Fruit fly (Drosophila melanogaster) whole organism, adult: ENCODE data around the gene RanGAP.
A peak's percentile ranks its signal among the peaks of the same experiment; 100 is the strongest.

Experiments
- CG11617 ChIP-seq: fragments of 200-800 bp; sonication (Bioruptor generic); optimal IDR thresholded peaks from 2 replicates; lab custom pipeline; 2017; ENCODE audit warnings: mild to moderate bottlenecking, missing biosample characterization, missing genetic modification reagents, missing genetic modification characterization
- CG12768 ChIP-seq: fragments of 200-800 bp; sonication (Bioruptor generic); optimal IDR thresholded peaks from 2 replicates; lab custom pipeline; 2017; ENCODE audit warnings: missing biosample characterization, missing genetic modification characterization, mild to moderate bottlenecking, moderate library complexity, missing genetic modification reagents
- CG14711 ChIP-seq: fragments of 200-800 bp; sonication (Bioruptor generic); optimal IDR thresholded peaks from 2 replicates; lab custom pipeline; 2018; ENCODE audit warnings: missing biosample characterization, mild to moderate bottlenecking, missing genetic modification characterization, moderate library complexity
- CG1620 ChIP-seq: fragments of 200-800 bp; sonication (Bioruptor generic); optimal IDR thresholded peaks from 2 replicates; lab custom pipeline; 2016; ENCODE audit warnings: missing biosample characterization, missing genetic modification characterization
- CG33017 ChIP-seq: fragments of 200-800 bp; sonication (Bioruptor generic); optimal IDR thresholded peaks from 2 replicates; lab custom pipeline; 2018; ENCODE audit warnings: missing biosample characterization, mild to moderate bottlenecking, missing genetic modification characterization, moderate library complexity
- CG5204 ChIP-seq: fragments of 200-800 bp; sonication (Bioruptor generic); optimal IDR thresholded peaks from 2 replicates; lab custom pipeline; 2016; ENCODE audit warnings: missing biosample characterization, missing genetic modification characterization
- CG7045 ChIP-seq: fragments of 200-800 bp; sonication (Bioruptor generic); optimal IDR thresholded peaks from 2 replicates; lab custom pipeline; 2017; ENCODE audit warnings: missing biosample characterization, mild to moderate bottlenecking, missing genetic modification characterization
- CG7101 ChIP-seq: fragments of 200-800 bp; sonication (Bioruptor generic); optimal IDR thresholded peaks from 2 replicates; lab custom pipeline; 2018; ENCODE audit warnings: missing biosample characterization, mild to moderate bottlenecking, missing genetic modification characterization, moderate library complexity
- Clk ChIP-seq: fragments of 200-800 bp; sonication (Bioruptor generic); optimal IDR thresholded peaks from 2 replicates; lab custom pipeline; 2017; ENCODE audit warnings: missing biosample characterization, missing genetic modification characterization
- Crg-1 ChIP-seq: fragments of 200-800 bp; sonication (Bioruptor generic); optimal IDR thresholded peaks from 2 replicates; lab custom pipeline; 2016; ENCODE audit warnings: missing biosample characterization, missing genetic modification characterization
- Hr96 ChIP-seq: fragments of 200-800 bp; sonication (Bioruptor generic); optimal IDR thresholded peaks from 2 replicates; lab custom pipeline; 2016; ENCODE audit warnings: missing biosample characterization, missing genetic modification characterization
- Mnt ChIP-seq: fragments of 200-800 bp; sonication (Bioruptor generic); optimal IDR thresholded peaks from 2 replicates; lab custom pipeline; 2016; ENCODE audit warnings: missing biosample characterization, mild to moderate bottlenecking, missing genetic modification characterization
- bab1 ChIP-seq: fragments of 200-800 bp; sonication (Bioruptor generic); optimal IDR thresholded peaks from 3 replicates; lab custom pipeline; 2019; ENCODE audit warnings: missing biosample characterization, mild to moderate bottlenecking, missing genetic modification characterization, moderate library complexity
- cic ChIP-seq: fragments of 200-800 bp; sonication (Bioruptor generic); optimal IDR thresholded peaks from 2 replicates; lab custom pipeline; 2017; ENCODE audit warnings: missing biosample characterization, mild to moderate bottlenecking, missing genetic modification characterization, moderate library complexity
- cnc ChIP-seq, 2 experiments: fragments of >200 bp; optimal IDR thresholded peaks; 2 replicates each; lab custom pipeline; 2017
- kay ChIP-seq: fragments of 200-800 bp; sonication (Bioruptor generic); peaks from one replicate; lab custom pipeline; 2016; ENCODE audit warnings: missing biosample characterization, missing genetic modification characterization, borderline replicate concordance
- ovo ChIP-seq: fragments of 200-800 bp; sonication (Bioruptor generic); optimal IDR thresholded peaks from 2 replicates; lab custom pipeline; 2016; ENCODE audit warnings: missing biosample characterization, missing genetic modification characterization
- pad ChIP-seq: fragments of 200-800 bp; sonication (Bioruptor generic); optimal IDR thresholded peaks from 3 replicates; lab custom pipeline; 2017; ENCODE audit warnings: missing biosample characterization, missing genetic modification characterization, mild to moderate bottlenecking, moderate library complexity, missing genetic modification reagents
- tj ChIP-seq: fragments of 200-800 bp; sonication (Bioruptor generic); optimal IDR thresholded peaks from 3 replicates; lab custom pipeline; 2017; ENCODE audit warnings: missing biosample characterization, mild to moderate bottlenecking, missing genetic modification characterization, moderate library complexity
- toe ChIP-seq: fragments of 200-800 bp; sonication (Bioruptor generic); optimal IDR thresholded peaks from 2 replicates; lab custom pipeline; 2016; ENCODE audit warnings: missing biosample characterization, missing genetic modification characterization

Gene RanGAP

dm6 chr2L:19441791-19442190, at the start of gene RanGAP:
TSS of gene RanGAP (plus strand) at chr2L:19441959.
- peak; percentile 10 for TF ChIP-seq CG7045
- no peak for TF ChIP-seq Hr96 (GFP tag; lab: Kevin White, UChicago)
- no peak for TF ChIP-seq Crg-1 (GFP tag; lab: Kevin White, UChicago)
- TF ChIP-seq Clk (GFP tag; lab: Kevin White, UChicago): no peak
- peak; percentile 49 for TF ChIP-seq kay (GFP tag; lab: Kevin White, UChicago)
- TF ChIP-seq CG12768 (GFP tag; lab: Kevin White, UChicago): no peak
- no peak for TF ChIP-seq cnc (optimal IDR thresholded peaks at IDR 0.05; lab: Kevin White, UChicago)
- no peak for TF ChIP-seq CG1620
- TF ChIP-seq CG14711: no peak
- TF ChIP-seq CG33017 (tag; lab: Kevin White, UChicago): no peak

dm6 chr2L:19393703-19394210, 48.0 kb upstream of the RanGAP start, which contains the start of gene CG31798:
TSS of gene CG31798 (plus strand) at chr2L:19394160.
- TF ChIP-seq cic (GFP tag; lab: Kevin White, UChicago): no peak
- no peak for TF ChIP-seq CG11617
- TF ChIP-seq toe (GFP tag; lab: Kevin White, UChicago): no peak

- TF ChIP-seq toe (GFP tag; lab: Kevin White, UChicago): peak; percentile 53
- no peak for TF ChIP-seq tj
- TF ChIP-seq CG14711: no peak
- no peak for TF ChIP-seq kay (GFP tag; lab: Kevin White, UChicago)
- TF ChIP-seq CG7101 (tag; lab: Kevin White, UChicago): peak; percentile 48
- peak; percentile 43 for TF ChIP-seq Hr96 (GFP tag; lab: Kevin White, UChicago)
- peak; percentile 40 for TF ChIP-seq CG5204
- peak; percentile 23 for TF ChIP-seq CG7045
- TF ChIP-seq CG12768 (GFP tag; lab: Kevin White, UChicago): peak; percentile 68
- TF ChIP-seq Clk (GFP tag; lab: Kevin White, UChicago): peak; percentile 21
- peak; percentile 42 for TF ChIP-seq CG11617
- peak; percentile 2 for TF ChIP-seq cic (GFP tag; lab: Kevin White, UChicago)
- peak; percentile 29 for TF ChIP-seq CG33017 (tag; lab: Kevin White, UChicago)
- no peak for TF ChIP-seq ovo (GFP tag; lab: Kevin White, UChicago)
- TF ChIP-seq Mnt (GFP tag; lab: Kevin White, UChicago): no peak
Observed at dm6 chr2L:19397617-19398316, 44.0 kb upstream of the RanGAP start.

dm6 chr2L:19398317-19399234, 43.2 kb upstream of the RanGAP start, which contains the start of gene CG17544:
TSS of gene CG17544 (minus strand) at chr2L:19398493.
- TF ChIP-seq CG11617: peak; percentile 86
- peak; percentile 65 for TF ChIP-seq CG14711
- TF ChIP-seq Hr96 (GFP tag; lab: Kevin White, UChicago): peak; percentile 26
- peak; percentile 49 for TF ChIP-seq toe (GFP tag; lab: Kevin White, UChicago)
- no peak for TF ChIP-seq bab1
- peak; percentile 62 for TF ChIP-seq tj
- TF ChIP-seq cnc (optimal IDR thresholded peaks at IDR 0.05; lab: Kevin White, UChicago): no peak
- TF ChIP-seq CG12768 (GFP tag; lab: Kevin White, UChicago): peak; percentile 88
- peak; percentile 41 for TF ChIP-seq CG5204
- TF ChIP-seq CG1620: no peak
- TF ChIP-seq pad (GFP tag; lab: Kevin White, UChicago): peak; percentile 95
- TF ChIP-seq Mnt (GFP tag; lab: Kevin White, UChicago): no peak
- TF ChIP-seq Crg-1 (GFP tag; lab: Kevin White, UChicago): peak; percentile 41
- peak; percentile 71 for TF ChIP-seq CG7045
- TF ChIP-seq ovo (GFP tag; lab: Kevin White, UChicago): peak; percentile 20
- TF ChIP-seq CG33017 (tag; lab: Kevin White, UChicago): peak; percentile 57
- peak; percentile 64 for TF ChIP-seq cic (GFP tag; lab: Kevin White, UChicago)
- peak; percentile 15 for TF ChIP-seq kay (GFP tag; lab: Kevin White, UChicago)
- no peak for TF ChIP-seq Clk (GFP tag; lab: Kevin White, UChicago)
- TF ChIP-seq CG7101 (tag; lab: Kevin White, UChicago): peak; percentile 74

- no peak for TF ChIP-seq ovo (GFP tag; lab: Kevin White, UChicago)
- no peak for TF ChIP-seq Mnt (GFP tag; lab: Kevin White, UChicago)
Observed at dm6 chr2L:19401914-19402313, 39.8 kb upstream of the RanGAP start.

- no peak for TF ChIP-seq CG14711
- no peak for TF ChIP-seq kay (GFP tag; lab: Kevin White, UChicago)
- TF ChIP-seq CG33017 (tag; lab: Kevin White, UChicago): no peak
- TF ChIP-seq toe (GFP tag; lab: Kevin White, UChicago): no peak
- no peak for TF ChIP-seq CG7045
- no peak for TF ChIP-seq tj
- TF ChIP-seq bab1: no peak
- TF ChIP-seq Mnt (GFP tag; lab: Kevin White, UChicago): no peak
- TF ChIP-seq CG1620: no peak
- TF ChIP-seq CG11617: no peak
- no peak for TF ChIP-seq Crg-1 (GFP tag; lab: Kevin White, UChicago)
- TF ChIP-seq CG7101 (tag; lab: Kevin White, UChicago): no peak
- no peak for TF ChIP-seq ovo (GFP tag; lab: Kevin White, UChicago)
- no peak for TF ChIP-seq cnc (optimal IDR thresholded peaks at IDR 0.05; lab: Kevin White, UChicago)
Observed at dm6 chr2L:19402667-19403066, 39.1 kb upstream of the RanGAP start.
